Worm (Caenorhabditis elegans) whole organism, L1 larva: ENCODE measurements around the gene Y59C2A.1.

ENCODE experiments used
- C16A3.4 ChIP-seq: fragments of 150-350 bp; optimal IDR thresholded peaks from 2 replicates; lab custom pipeline; 2014; ENCODE audit warnings: missing biosample characterization, missing genetic modification characterization
- C34B4.2 ChIP-seq: sonication (generic microtip); optimal IDR thresholded peaks from 2 replicates; lab custom pipeline; 2017; ENCODE audit warnings: mild to moderate bottlenecking, missing genetic modification characterization, missing compliant biosample characterization
- F16B12.6 ChIP-seq: fragments of 150-350 bp; optimal IDR thresholded peaks from 2 replicates; lab custom pipeline; 2014; ENCODE audit warnings: missing biosample characterization, missing genetic modification characterization
- Y116A8C.19 ChIP-seq: sonication (generic microtip); optimal IDR thresholded peaks from 2 replicates; lab custom pipeline; 2016; ENCODE audit warnings: missing compliant biosample characterization, missing genetic modification characterization, borderline replicate concordance
- alr-1 ChIP-seq: fragments of 200-800 bp; sonication (Bioruptor generic); optimal IDR thresholded peaks from 2 replicates; lab custom pipeline; 2018; ENCODE audit warnings: borderline replicate concordance, mild to moderate bottlenecking, missing genetic modification characterization, missing compliant biosample characterization
- ceh-8 ChIP-seq: fragments of 200-800 bp; sonication (Bioruptor generic); optimal IDR thresholded peaks from 2 replicates; lab custom pipeline; 2018; ENCODE audit warnings: mild to moderate bottlenecking, missing genetic modification characterization, moderate library complexity, missing compliant biosample characterization
- ceh-88 ChIP-seq: fragments of 200-800 bp; sonication (Bioruptor generic); IDR thresholded peaks from 2 replicates; pipeline ENCODE4 v1.3.6; 2022; ENCODE audit warnings: missing genetic modification characterization, missing compliant biosample characterization
- ceh-90 ChIP-seq: sonication (generic microtip); optimal IDR thresholded peaks from 2 replicates; lab custom pipeline; 2016; ENCODE audit warnings: missing genetic modification characterization, missing compliant biosample characterization
- dpl-1 ChIP-seq, 3 experiments: fragments of 150-350 bp in 2 of 3; sonication (generic microtip) in 1 of 3; optimal IDR thresholded peaks; 2 replicates each; lab custom pipeline; 2014 to 2017; ENCODE audit warnings: missing biosample characterization in 3 of 3, missing genetic modification characterization in 3 of 3, missing genetic modification reagents in 3 of 3
- dsc-1 ChIP-seq: sonication (generic microtip); optimal IDR thresholded peaks from 2 replicates; lab custom pipeline; 2016; ENCODE audit warnings: mild to moderate bottlenecking, missing genetic modification characterization, missing compliant biosample characterization
- efl-1 ChIP-seq, 4 experiments: fragments of 150-350 bp; optimal IDR thresholded peaks in 3 of 4; peaks in 1 of 4; 1 replicate in 1 of 4; 2 replicates in 3 of 4; lab custom pipeline; 2014; ENCODE audit warnings: missing biosample characterization in 2 of 4, missing genetic modification characterization in 2 of 4, missing genetic modification reagents in 2 of 4
- efl-3 ChIP-seq: fragments of 200-800 bp; sonication (Bioruptor generic); optimal IDR thresholded peaks from 2 replicates; lab custom pipeline; 2018; ENCODE audit warnings: mild to moderate bottlenecking, missing genetic modification characterization, missing compliant biosample characterization
- elt-2 ChIP-seq: sonication (generic microtip); optimal IDR thresholded peaks from 2 replicates; lab custom pipeline; 2016; ENCODE audit warnings: missing genetic modification characterization, mild to moderate bottlenecking, inconsistent platforms, missing compliant biosample characterization, missing genetic modification reagents
- elt-3 ChIP-seq, 6 experiments: fragments of 150-350 bp in 1 of 6; sonication (generic microtip); optimal IDR thresholded peaks; 2 replicates each; lab custom pipeline; 2017 to 2018; ENCODE audit warnings: missing biosample characterization in 6 of 6, missing genetic modification characterization in 6 of 6, inconsistent platforms in 1 of 6
- ets-5 ChIP-seq: fragments of 200-800 bp; sonication (Bioruptor generic); IDR thresholded peaks from 2 replicates; pipeline ENCODE4 v1.3.6; 2022; ENCODE audit warnings: missing genetic modification characterization, missing compliant biosample characterization
- fkh-10 ChIP-seq: sonication (generic microtip); optimal IDR thresholded peaks from 2 replicates; lab custom pipeline; 2017; ENCODE audit warnings: missing biosample characterization, missing genetic modification reagents, missing genetic modification characterization
- fkh-4 ChIP-seq: sonication (generic microtip); optimal IDR thresholded peaks from 2 replicates; lab custom pipeline; 2016; ENCODE audit warnings: missing compliant biosample characterization, missing genetic modification characterization, borderline replicate concordance
- fkh-8 ChIP-seq: sonication (generic microtip); optimal IDR thresholded peaks from 2 replicates; lab custom pipeline; 2016; ENCODE audit warnings: mild to moderate bottlenecking, missing genetic modification characterization, missing compliant biosample characterization
- fos-1 ChIP-seq: fragments of 150-350 bp; optimal IDR thresholded peaks from 2 replicates; lab custom pipeline; 2014; ENCODE audit warnings: missing biosample characterization, missing genetic modification characterization
- hlh-17 ChIP-seq: fragments of 200-800 bp; sonication (Bioruptor generic); optimal IDR thresholded peaks from 2 replicates; lab custom pipeline; 2018; ENCODE audit warnings: missing genetic modification characterization, mild to moderate bottlenecking, missing compliant biosample characterization, moderate library complexity, borderline replicate concordance
- irx-1 ChIP-seq: sonication (generic microtip); optimal IDR thresholded peaks from 2 replicates; lab custom pipeline; 2016; ENCODE audit warnings: missing genetic modification characterization, missing compliant biosample characterization
- isw-1 ChIP-seq: fragments of 200-800 bp; sonication (Bioruptor generic); IDR thresholded peaks from 2 replicates; pipeline ENCODE4 v1.3.6; 2022; ENCODE audit warnings: missing genetic modification characterization, missing compliant biosample characterization
- jun-1 ChIP-seq: fragments of 150-350 bp; optimal IDR thresholded peaks from 2 replicates; lab custom pipeline; 2014; ENCODE audit warnings: missing biosample characterization, missing genetic modification reagents, missing genetic modification characterization
- lin-13 ChIP-seq: fragments of 150-350 bp; optimal IDR thresholded peaks from 2 replicates; lab custom pipeline; 2014; ENCODE audit warnings: missing biosample characterization, missing genetic modification reagents, missing genetic modification characterization
- lin-14 ChIP-seq: fragments of 200-800 bp; sonication (Bioruptor generic); optimal IDR thresholded peaks from 2 replicates; lab custom pipeline; 2018; ENCODE audit warnings: mild to moderate bottlenecking, missing genetic modification characterization, moderate library complexity, missing compliant biosample characterization
- lin-39 ChIP-seq: fragments of 150-350 bp; optimal IDR thresholded peaks from 2 replicates; lab custom pipeline; 2014; ENCODE audit warnings: missing biosample characterization, missing genetic modification reagents, missing genetic modification characterization
- mep-1 ChIP-seq: fragments of 150-350 bp; optimal IDR thresholded peaks from 2 replicates; lab custom pipeline; 2014; ENCODE audit warnings: missing biosample characterization, missing genetic modification characterization
- nhr-11 ChIP-seq: fragments of 150-350 bp; optimal IDR thresholded peaks from 2 replicates; lab custom pipeline; 2014; ENCODE audit warnings: missing biosample characterization, missing genetic modification characterization
- nhr-12 ChIP-seq: sonication (generic microtip); optimal IDR thresholded peaks from 2 replicates; lab custom pipeline; 2017; ENCODE audit warnings: missing biosample characterization, missing genetic modification characterization
- nhr-19 ChIP-seq: fragments of 200-800 bp; sonication (Bioruptor generic); conservative IDR thresholded peaks from 2 replicates; pipeline ENCODE4 v1.3.6; 2022; ENCODE audit warnings: missing genetic modification characterization, missing compliant biosample characterization
- nhr-28 ChIP-seq: fragments of 150-350 bp; optimal IDR thresholded peaks from 2 replicates; lab custom pipeline; 2014; ENCODE audit warnings: missing biosample characterization, missing genetic modification characterization
- nhr-47 ChIP-seq: sonication (generic microtip); optimal IDR thresholded peaks from 2 replicates; lab custom pipeline; 2016; ENCODE audit warnings: mild to moderate bottlenecking, missing genetic modification characterization, moderate library complexity, missing compliant biosample characterization
- nhr-77 ChIP-seq: fragments of 150-350 bp; optimal IDR thresholded peaks from 2 replicates; lab custom pipeline; 2014; ENCODE audit warnings: missing biosample characterization, missing genetic modification characterization
- nhr-85 ChIP-seq: sonication (generic microtip); peaks from one replicate; lab custom pipeline; 2016; ENCODE audit warnings: missing genetic modification characterization, inconsistent platforms, missing compliant biosample characterization
- nhr-90 ChIP-seq: sonication (generic microtip); optimal IDR thresholded peaks from 2 replicates; lab custom pipeline; 2016; ENCODE audit warnings: mild to moderate bottlenecking, missing genetic modification characterization, missing compliant biosample characterization; ENCODE audit not compliant: poor library complexity
- pag-3 ChIP-seq: sonication (generic microtip); optimal IDR thresholded peaks from 2 replicates; lab custom pipeline; 2017; ENCODE audit warnings: missing genetic modification characterization, mild to moderate bottlenecking, missing compliant biosample characterization, antibody characterized with exemption, borderline replicate concordance; ENCODE audit not compliant: insufficient read depth
- pqm-1 ChIP-seq: sonication (generic microtip); optimal IDR thresholded peaks from 3 replicates; lab custom pipeline; 2017; ENCODE audit warnings: missing biosample characterization, missing genetic modification characterization
- rnt-1 ChIP-seq: sonication (generic microtip); optimal IDR thresholded peaks from 2 replicates; lab custom pipeline; 2016; ENCODE audit warnings: mild to moderate bottlenecking, missing genetic modification characterization, moderate library complexity, missing compliant biosample characterization
- snpc-4 ChIP-seq: fragments of 150-350 bp; optimal IDR thresholded peaks from 2 replicates; lab custom pipeline; 2014; ENCODE audit warnings: missing biosample characterization, missing genetic modification characterization
- snu-23 ChIP-seq: sonication (generic microtip); optimal IDR thresholded peaks from 2 replicates; lab custom pipeline; 2016; ENCODE audit warnings: missing genetic modification characterization, missing compliant biosample characterization
- sox-4 ChIP-seq: sonication (generic microtip); optimal IDR thresholded peaks from 2 replicates; lab custom pipeline; 2016; ENCODE audit warnings: missing genetic modification characterization, missing compliant biosample characterization
- swsn-7 ChIP-seq: sonication (generic microtip); optimal IDR thresholded peaks from 2 replicates; lab custom pipeline; 2016; ENCODE audit warnings: missing genetic modification characterization, missing compliant biosample characterization
- tbx-2 ChIP-seq: sonication (generic microtip); optimal IDR thresholded peaks from 2 replicates; lab custom pipeline; 2016; ENCODE audit warnings: missing genetic modification characterization, missing compliant biosample characterization
- tlp-1 ChIP-seq: fragments of 150-350 bp; optimal IDR thresholded peaks from 2 replicates; lab custom pipeline; 2014; ENCODE audit warnings: missing biosample characterization, missing genetic modification characterization
- unc-130 ChIP-seq: fragments of 150-350 bp; optimal IDR thresholded peaks from 2 replicates; lab custom pipeline; 2017; ENCODE audit warnings: missing biosample characterization, missing genetic modification characterization, inconsistent platforms
- unc-62 ChIP-seq: fragments of 150-350 bp; optimal IDR thresholded peaks from 2 replicates; lab custom pipeline; 2014; ENCODE audit warnings: missing biosample characterization, missing genetic modification reagents, missing genetic modification characterization
- unc-86 ChIP-seq: sonication (generic microtip); optimal IDR thresholded peaks from 2 replicates; lab custom pipeline; 2016; ENCODE audit warnings: missing genetic modification characterization, missing compliant biosample characterization
- unc-98 ChIP-seq: fragments of 200-800 bp; sonication (Bioruptor generic); IDR thresholded peaks from 2 replicates; pipeline ENCODE4 v1.3.6; 2022; ENCODE audit warnings: missing genetic modification characterization, missing compliant biosample characterization
- vab-15 ChIP-seq: sonication (generic microtip); optimal IDR thresholded peaks from 2 replicates; lab custom pipeline; 2017; ENCODE audit warnings: missing genotype, mild to moderate bottlenecking, missing genetic modification characterization, missing compliant biosample characterization
- zag-1 ChIP-seq: fragments of 150-350 bp; optimal IDR thresholded peaks from 2 replicates; lab custom pipeline; 2014; ENCODE audit warnings: missing biosample characterization, missing genetic modification characterization
- zip-4 ChIP-seq: fragments of 200-800 bp; sonication (Bioruptor generic); optimal IDR thresholded peaks from 2 replicates; lab custom pipeline; 2018; ENCODE audit warnings: mild to moderate bottlenecking, missing genetic modification characterization, moderate library complexity, missing compliant biosample characterization
- ztf-11 ChIP-seq, 2 experiments: sonication (generic microtip); optimal IDR thresholded peaks; 2 replicates each; lab custom pipeline; 2016 to 2017; ENCODE audit warnings: missing genetic modification characterization in 2 of 2, missing biosample characterization in 1 of 2, missing compliant biosample characterization in 1 of 2
- ztf-4 ChIP-seq: fragments of 150-350 bp; optimal IDR thresholded peaks from 2 replicates; lab custom pipeline; 2014; ENCODE audit warnings: missing biosample characterization, missing genetic modification characterization

The Y59C2A.1 gene

DNA sequence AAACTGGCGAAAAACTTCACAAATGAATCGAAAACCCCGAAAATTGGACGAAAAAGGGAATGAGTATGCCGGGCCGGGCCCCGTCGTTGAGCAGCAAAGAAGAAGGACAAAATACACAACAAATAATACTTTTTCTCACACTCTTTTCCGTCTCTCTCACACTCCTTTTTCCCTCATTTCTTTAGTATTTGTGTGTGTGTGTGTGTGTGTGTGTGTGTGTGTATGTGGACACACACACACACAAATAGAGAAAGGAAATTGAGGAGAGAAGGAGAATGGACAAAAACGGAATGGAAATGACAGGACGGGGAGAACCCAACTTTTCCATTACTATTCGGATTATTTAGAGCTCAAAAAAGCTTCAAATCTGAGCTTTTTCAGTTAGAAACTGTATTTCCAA is 12.4 kb upstream of the Y59C2A.1 start (continued):
- no peak for TF ChIP-seq isw-1
- TF ChIP-seq elt-3 (tag; optimal IDR thresholded peaks at IDR 0.05; lab: Kevin White, UChicago) = no peak
- TF ChIP-seq lin-14 (GFP tag; lab: Kevin White, UChicago) = peak; percentile 87
- no peak for TF ChIP-seq alr-1 (tag; lab: Kevin White, UChicago)
- no peak for TF ChIP-seq rnt-1
- peak; percentile 22; the same call in 1 of the 2 replicates for TF ChIP-seq nhr-19 (GFP tag; lab: Robert Waterston, UW)
- peak; percentile 58 for TF ChIP-seq nhr-77 (tag; lab: Kevin White, UChicago)
- TF ChIP-seq fkh-4 = no peak
- no peak for TF ChIP-seq fkh-8
- no peak for TF ChIP-seq hlh-17 (GFP tag; lab: Kevin White, UChicago)
- no peak for TF ChIP-seq tbx-2 (tag; lab: Kevin White, UChicago)
- no peak for TF ChIP-seq fos-1 (tag; lab: Kevin White, UChicago)
- peak; percentile 39 for TF ChIP-seq zag-1
- TF ChIP-seq snu-23 = peak; percentile 54
- TF ChIP-seq mep-1 (tag; lab: Kevin White, UChicago) = peak; percentile 34
- no peak for TF ChIP-seq unc-62 (GFP tag; lab: Kevin White, UChicago)
- TF ChIP-seq C16A3.4 = peak; percentile 69
- no peak for TF ChIP-seq unc-98 (GFP tag; lab: Robert Waterston, UW)
- TF ChIP-seq fkh-10 = peak; percentile 45
- TF ChIP-seq pag-3 = no peak
- TF ChIP-seq ceh-90 = no peak
- no peak for TF ChIP-seq pqm-1 (tag; lab: Kevin White, UChicago)
- TF ChIP-seq jun-1 = no peak
- peak in 2 of 3 experiments; percentile 16 to 45 for TF ChIP-seq dpl-1 (GFP tag; optimal IDR thresholded peaks at IDR 0.05; lab: Kevin White, UChicago)
- no peak for TF ChIP-seq elt-2
- TF ChIP-seq ceh-8 (GFP tag; lab: Kevin White, UChicago) = no peak
- TF ChIP-seq sox-4 (tag; lab: Kevin White, UChicago) = no peak
- no peak for TF ChIP-seq irx-1 (tag; lab: Kevin White, UChicago)
- peak; percentile 53 for TF ChIP-seq lin-13
- TF ChIP-seq snpc-4 = no peak
- no peak for TF ChIP-seq lin-39 (tag; lab: Kevin White, UChicago)
- peak; percentile 12 for TF ChIP-seq nhr-47 (tag; lab: Kevin White, UChicago)
- no peak for TF ChIP-seq unc-130 (tag; lab: Kevin White, UChicago)
- no peak for TF ChIP-seq zip-4 (GFP tag; lab: Kevin White, UChicago)
- no peak for TF ChIP-seq dsc-1
- no peak for TF ChIP-seq ceh-88 (GFP tag; lab: Robert Waterston, UW)
- no peak for TF ChIP-seq efl-3 (GFP tag; lab: Kevin White, UChicago)
- TF ChIP-seq C34B4.2 (tag; lab: Kevin White, UChicago) = no peak
- TF ChIP-seq nhr-90 (tag; lab: Kevin White, UChicago) = no peak
- TF ChIP-seq unc-86 (tag; lab: Kevin White, UChicago) = peak; percentile 12
- no peak for TF ChIP-seq nhr-11 (tag; lab: Kevin White, UChicago)
- TF ChIP-seq F16B12.6 (tag; lab: Kevin White, UChicago) = peak; percentile 41
- TF ChIP-seq ztf-4 (tag; lab: Kevin White, UChicago) = no peak
- peak; percentile 39 for TF ChIP-seq swsn-7 (tag; lab: Kevin White, UChicago)
- no peak for TF ChIP-seq nhr-85 (tag; lab: Kevin White, UChicago)
- no peak for TF ChIP-seq nhr-28 (tag; lab: Kevin White, UChicago)
- no peak for TF ChIP-seq vab-15
- TF ChIP-seq ets-5 = no peak
- TF ChIP-seq tlp-1 (tag; lab: Kevin White, UChicago) = no peak
- no peak for TF ChIP-seq nhr-12 (tag; lab: Kevin White, UChicago)
- no peak for TF ChIP-seq ztf-11 (tag; optimal IDR thresholded peaks at IDR 0.05; lab: Kevin White, UChicago)
- no peak for TF ChIP-seq Y116A8C.19 (tag; lab: Kevin White, UChicago)
- TF ChIP-seq efl-1 (optimal IDR thresholded peaks at IDR 0.05; lab: Kevin White, UChicago) = peak; percentile 42 to 53
- TF ChIP-seq efl-1 (GFP tag; optimal IDR thresholded peaks at IDR 0.05 in 1 of 2; lab: Kevin White, UChicago) = peak; percentile 21 to 92
